Worm (Caenorhabditis elegans) whole organism, L4/young adult: ENCODE measurements around the gene F11D11.12.

ENCODE experiments used
- W03F9.2 ChIP-seq: fragments of 150-350 bp; optimal IDR thresholded peaks from 2 replicates; lab custom pipeline; 2014; ENCODE audit warnings: missing biosample characterization, missing genetic modification characterization
- dao-5 ChIP-seq: sonication (generic microtip); optimal IDR thresholded peaks from 2 replicates; lab custom pipeline; 2016; ENCODE audit warnings: missing genotype, missing genetic modification characterization, moderate library complexity, missing compliant biosample characterization
- him-1 ChIP-seq: sonication (generic microtip); optimal IDR thresholded peaks from 2 replicates; lab custom pipeline; 2016; ENCODE audit warnings: missing genotype, missing genetic modification reagents, missing genetic modification characterization, missing compliant biosample characterization

DNA sequence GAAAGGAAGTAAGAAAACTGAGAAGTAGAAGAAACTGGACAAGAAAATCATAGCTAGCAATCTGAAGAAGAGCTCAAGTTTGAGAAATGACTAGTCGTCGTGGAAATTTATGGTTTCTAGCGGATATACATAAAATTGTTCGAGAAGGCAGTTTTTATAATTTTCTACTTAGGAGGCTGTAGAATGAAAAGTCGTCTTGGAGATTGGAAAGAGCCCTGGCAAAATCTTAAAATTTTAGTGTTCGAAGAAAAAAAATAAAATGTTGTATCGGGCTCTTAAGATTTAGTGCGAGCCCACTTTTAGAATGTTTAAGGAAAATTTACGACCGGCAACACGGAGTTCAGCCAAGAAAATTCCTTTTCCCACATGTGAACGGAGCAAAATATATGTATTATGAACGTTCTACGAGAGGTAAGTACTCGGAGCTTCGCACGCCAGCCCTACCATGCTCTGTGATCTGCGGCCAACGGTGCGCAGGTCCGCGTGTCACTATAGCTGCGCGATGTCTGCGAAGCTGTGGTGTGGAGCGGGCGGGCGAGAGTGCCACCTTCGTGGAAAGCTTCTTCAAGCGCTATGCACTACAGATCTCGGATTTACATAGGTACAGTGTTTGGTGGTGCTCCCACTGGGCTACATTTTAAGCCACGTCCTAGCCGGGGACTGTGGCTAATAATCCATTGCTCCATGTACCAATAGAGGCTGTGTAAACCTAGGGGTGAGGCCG is 3.4 kb downstream of the F11D11.12 start, which contains the start of gene clec-251:
- TF ChIP-seq him-1 (tag; lab: Kevin White, UChicago), result no peak
- no peak for TF ChIP-seq W03F9.2 (tag; lab: Kevin White, UChicago)
- TF ChIP-seq dao-5 (tag; lab: Kevin White, UChicago), result no peak
